Worm (Caenorhabditis elegans) whole organism, L4/young adult: ENCODE results near the gene fbn-1.

Experiments used
- W03F9.2 ChIP-seq: fragments of 150-350 bp; optimal IDR thresholded peaks from 2 replicates; lab custom pipeline; 2014; ENCODE audit warnings: missing biosample characterization, missing genetic modification characterization
- dao-5 ChIP-seq: sonication (generic microtip); optimal IDR thresholded peaks from 2 replicates; lab custom pipeline; 2016; ENCODE audit warnings: missing genotype, missing genetic modification characterization, moderate library complexity, missing compliant biosample characterization

- TF ChIP-seq dao-5 (tag; lab: Kevin White, UChicago) (no peak), W03F9.2 (tag; lab: Kevin White, UChicago) (no peak)
Measured at ce11 chrIII:7665928-7666327, 40.7 kb downstream of the fbn-1 start.
